Worm (Caenorhabditis elegans) whole organism, late embryonic: ENCODE data around the gene D1054.5.

Experiments
- C08G9.2 ChIP-seq: sonication (generic microtip); optimal IDR thresholded peaks from 2 replicates; lab custom pipeline; 2016; ENCODE audit warnings: mild to moderate bottlenecking, missing genetic modification characterization, moderate library complexity, missing compliant biosample characterization
- K02D7.2 ChIP-seq: sonication (generic microtip); optimal IDR thresholded peaks from 2 replicates; lab custom pipeline; 2017; ENCODE audit warnings: mild to moderate bottlenecking, missing genetic modification characterization, missing compliant biosample characterization
- K09A11.1 ChIP-seq: sonication (generic microtip); optimal IDR thresholded peaks from 2 replicates; lab custom pipeline; 2017; ENCODE audit warnings: antibody characterized with exemption, mild to moderate bottlenecking, missing genetic modification characterization, missing compliant biosample characterization; ENCODE audit not compliant: insufficient read depth
- T23F11.4 ChIP-seq: fragments of 200-800 bp; sonication (Bioruptor generic); optimal IDR thresholded peaks from 2 replicates; lab custom pipeline; 2018; ENCODE audit warnings: mild to moderate bottlenecking, missing genetic modification characterization, missing compliant biosample characterization
- Y22D7AL.16 ChIP-seq: sonication (generic microtip); optimal IDR thresholded peaks from 2 replicates; lab custom pipeline; 2016; ENCODE audit warnings: missing genetic modification characterization, missing compliant biosample characterization
- ahr-1 ChIP-seq: sonication (generic microtip); optimal IDR thresholded peaks from 2 replicates; lab custom pipeline; 2016; ENCODE audit warnings: missing genetic modification characterization, missing compliant biosample characterization
- ceh-14 ChIP-seq: sonication (generic microtip); optimal IDR thresholded peaks from 2 replicates; lab custom pipeline; 2016; ENCODE audit warnings: missing genotype, missing genetic modification characterization, missing compliant biosample characterization
- ceh-18 ChIP-seq: sonication (generic microtip); optimal IDR thresholded peaks from 2 replicates; lab custom pipeline; 2016; ENCODE audit warnings: missing genetic modification characterization, missing compliant biosample characterization
- ceh-19 ChIP-seq: fragments of 200-800 bp; sonication (Bioruptor generic); optimal IDR thresholded peaks from 2 replicates; lab custom pipeline; 2018; ENCODE audit warnings: mild to moderate bottlenecking, missing genetic modification characterization, missing compliant biosample characterization
- ceh-30 ChIP-seq: fragments of 150-350 bp; optimal IDR thresholded peaks from 2 replicates; lab custom pipeline; 2014; ENCODE audit warnings: missing biosample characterization, missing genetic modification characterization
- ceh-34 ChIP-seq: sonication (generic microtip); optimal IDR thresholded peaks from 2 replicates; lab custom pipeline; 2016; ENCODE audit warnings: mild to moderate bottlenecking, missing genetic modification characterization, missing compliant biosample characterization
- ceh-48 ChIP-seq: sonication (generic microtip); optimal IDR thresholded peaks from 2 replicates; lab custom pipeline; 2016; ENCODE audit warnings: missing genetic modification characterization, inconsistent platforms, missing compliant biosample characterization
- ceh-6 ChIP-seq: fragments of 200-800 bp; sonication (Bioruptor generic); optimal IDR thresholded peaks from 2 replicates; lab custom pipeline; 2018; ENCODE audit warnings: mild to moderate bottlenecking, missing genetic modification characterization, missing compliant biosample characterization
- ceh-9 ChIP-seq: sonication (generic microtip); optimal IDR thresholded peaks from 2 replicates; lab custom pipeline; 2016; ENCODE audit warnings: mild to moderate bottlenecking, missing genetic modification characterization, inconsistent platforms, missing compliant biosample characterization
- che-1 ChIP-seq: sonication (generic microtip); optimal IDR thresholded peaks from 2 replicates; lab custom pipeline; 2016; ENCODE audit warnings: mild to moderate bottlenecking, missing genetic modification characterization, missing compliant biosample characterization
- dmd-4 ChIP-seq: sonication (generic microtip); optimal IDR thresholded peaks from 2 replicates; lab custom pipeline; 2016; ENCODE audit warnings: borderline replicate concordance, missing genetic modification characterization, missing compliant biosample characterization
- dve-1 ChIP-seq: sonication (generic microtip); optimal IDR thresholded peaks from 2 replicates; lab custom pipeline; 2017; ENCODE audit warnings: antibody characterized with exemption, mild to moderate bottlenecking, missing genetic modification characterization, missing compliant biosample characterization
- elt-2 ChIP-seq: sonication (generic microtip); optimal IDR thresholded peaks from 2 replicates; lab custom pipeline; 2016; ENCODE audit warnings: missing genetic modification reagents, missing genetic modification characterization, missing compliant biosample characterization
- ets-4 ChIP-seq: sonication (generic microtip); optimal IDR thresholded peaks from 2 replicates; lab custom pipeline; 2016; ENCODE audit warnings: missing genetic modification characterization, missing compliant biosample characterization
- fax-1 ChIP-seq: sonication (generic microtip); optimal IDR thresholded peaks from 2 replicates; lab custom pipeline; 2016; ENCODE audit warnings: missing genotype, missing genetic modification characterization, missing compliant biosample characterization
- gmeb-2 ChIP-seq: sonication (generic microtip); optimal IDR thresholded peaks from 2 replicates; lab custom pipeline; 2016; ENCODE audit warnings: missing genetic modification characterization, inconsistent platforms, missing compliant biosample characterization
- hlh-13 ChIP-seq: fragments of 200-800 bp; sonication (Bioruptor generic); optimal IDR thresholded peaks from 2 replicates; lab custom pipeline; 2018; ENCODE audit warnings: mild to moderate bottlenecking, missing genetic modification characterization, missing compliant biosample characterization
- hlh-15 ChIP-seq: sonication (generic microtip); optimal IDR thresholded peaks from 2 replicates; lab custom pipeline; 2016; ENCODE audit warnings: missing genetic modification characterization, missing compliant biosample characterization
- hlh-30 ChIP-seq: sonication (generic microtip); optimal IDR thresholded peaks from 2 replicates; lab custom pipeline; 2017; ENCODE audit warnings: antibody characterized with exemption, missing genetic modification characterization, missing compliant biosample characterization; ENCODE audit not compliant: insufficient read depth
- hlh-8 ChIP-seq: sonication (generic microtip); optimal IDR thresholded peaks from 2 replicates; lab custom pipeline; 2016; ENCODE audit warnings: missing genotype, missing genetic modification characterization, missing compliant biosample characterization
- lim-6 ChIP-seq: sonication (generic microtip); optimal IDR thresholded peaks from 2 replicates; lab custom pipeline; 2016; ENCODE audit warnings: missing genetic modification characterization, missing compliant biosample characterization
- madf-2 ChIP-seq: sonication (generic microtip); optimal IDR thresholded peaks from 2 replicates; lab custom pipeline; 2017; ENCODE audit warnings: missing genetic modification characterization, missing compliant biosample characterization
- mec-3 ChIP-seq: sonication (generic microtip); optimal IDR thresholded peaks from 2 replicates; lab custom pipeline; 2016; ENCODE audit warnings: borderline replicate concordance, missing genetic modification characterization, missing compliant biosample characterization
- nhr-11 ChIP-seq: fragments of 150-350 bp; optimal IDR thresholded peaks from 2 replicates; lab custom pipeline; 2014; ENCODE audit warnings: missing biosample characterization, missing genetic modification characterization
- nhr-232 ChIP-seq: sonication (generic microtip); optimal IDR thresholded peaks from 2 replicates; lab custom pipeline; 2016; ENCODE audit warnings: missing genetic modification characterization, missing compliant biosample characterization
- npax-4 ChIP-seq: sonication (generic microtip); optimal IDR thresholded peaks from 2 replicates; lab custom pipeline; 2016; ENCODE audit warnings: missing genetic modification characterization, missing compliant biosample characterization
- pat-9 ChIP-seq: fragments of 200-800 bp; sonication (Bioruptor generic); optimal IDR thresholded peaks from 2 replicates; lab custom pipeline; 2018; ENCODE audit warnings: mild to moderate bottlenecking, missing genetic modification characterization, moderate library complexity, missing compliant biosample characterization
- pha-2 ChIP-seq: sonication (generic microtip); optimal IDR thresholded peaks from 2 replicates; lab custom pipeline; 2017; ENCODE audit warnings: mild to moderate bottlenecking, missing genetic modification characterization, missing compliant biosample characterization
- pha-4 ChIP-seq: fragments of 150-350 bp; optimal IDR thresholded peaks from 2 replicates; lab custom pipeline; 2018; ENCODE audit warnings: missing biosample characterization, missing genetic modification reagents, missing genetic modification characterization
- ref-2 ChIP-seq: sonication (generic microtip); optimal IDR thresholded peaks from 2 replicates; lab custom pipeline; 2016; ENCODE audit warnings: missing genetic modification characterization, missing compliant biosample characterization
- sox-2 ChIP-seq: fragments of 200-800 bp; sonication (Bioruptor generic); IDR thresholded peaks from 2 replicates; pipeline ENCODE4 v1.3.6; 2022; ENCODE audit warnings: missing genetic modification reagents, missing genetic modification characterization, missing compliant biosample characterization
- syd-9 ChIP-seq: sonication (generic microtip); optimal IDR thresholded peaks from 2 replicates; lab custom pipeline; 2016; ENCODE audit warnings: mild to moderate bottlenecking, missing genetic modification characterization, moderate library complexity, missing compliant biosample characterization
- tbx-7 ChIP-seq: sonication (generic microtip); optimal IDR thresholded peaks from 2 replicates; lab custom pipeline; 2016; ENCODE audit warnings: missing genotype, missing genetic modification characterization, missing compliant biosample characterization
- unc-3 ChIP-seq, 2 experiments: fragments of 200-800 bp in 1 of 2; sonication (Bioruptor generic) in 1 of 2; sonication (generic microtip) in 1 of 2; conservative IDR thresholded peaks in 1 of 2; optimal IDR thresholded peaks in 1 of 2; 2 replicates each; pipeline versions ENCODE4 v1.3.6 to Lab custom; 2016 to 2022; ENCODE audit warnings: missing compliant biosample characterization in 2 of 2, missing genetic modification characterization in 2 of 2, missing genetic modification reagents in 1 of 2
- unc-42 ChIP-seq: sonication (generic microtip); optimal IDR thresholded peaks from 2 replicates; lab custom pipeline; 2016; ENCODE audit warnings: missing genotype, missing genetic modification characterization, missing compliant biosample characterization
- unc-55 ChIP-seq: sonication (generic microtip); optimal IDR thresholded peaks from 2 replicates; lab custom pipeline; 2017; ENCODE audit warnings: missing biosample characterization, missing genetic modification reagents, missing genetic modification characterization
- unc-86 ChIP-seq: sonication (generic microtip); optimal IDR thresholded peaks from 2 replicates; lab custom pipeline; 2016; ENCODE audit warnings: missing genetic modification characterization, missing compliant biosample characterization
- zip-5 ChIP-seq: sonication (generic microtip); optimal IDR thresholded peaks from 2 replicates; lab custom pipeline; 2016; ENCODE audit warnings: missing genetic modification characterization, missing compliant biosample characterization
- ztf-16 ChIP-seq: sonication (generic microtip); optimal IDR thresholded peaks from 2 replicates; lab custom pipeline; 2017; ENCODE audit warnings: missing genetic modification characterization, missing compliant biosample characterization

The D1054.5 gene

DNA sequence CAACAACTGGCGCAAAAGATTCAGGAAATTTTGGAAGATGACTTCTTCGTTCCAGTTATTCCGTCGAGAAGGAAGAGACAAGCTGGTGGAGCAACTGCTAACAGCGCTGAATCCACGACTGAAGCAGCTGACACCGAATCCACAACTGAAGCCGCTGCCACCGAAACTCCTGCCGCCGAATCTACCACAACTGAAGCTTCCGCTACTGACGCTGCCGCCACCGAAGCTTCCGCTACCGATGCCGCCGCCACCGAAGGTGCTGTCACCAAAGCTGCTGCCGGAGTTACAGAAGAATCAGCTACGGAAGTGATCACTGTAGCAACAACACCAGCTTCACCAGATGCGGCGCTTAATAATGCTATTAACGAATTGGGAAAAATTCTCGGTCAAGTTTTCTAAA, 18.1 kb upstream of the D1054.5 start:
- TF ChIP-seq ceh-48 (tag; lab: Kevin White, UChicago) (no peak), hlh-8 (tag; lab: Kevin White, UChicago) (no peak), unc-42 (tag; lab: Kevin White, UChicago) (no peak), ceh-34 (tag; lab: Kevin White, UChicago) (no peak), ceh-30 (tag; lab: Kevin White, UChicago) (no peak), hlh-30 (tag; lab: Kevin White, UChicago) (no peak)
- TF ChIP-seq, all 69 proteins: peak for 0

ce11 chrV:10793498-10793897, 17.1 kb upstream of the D1054.5 start, which contains the start of gene ule-3:
TSS of gene ule-3 (plus strand) at chrV:10793798.
- TF ChIP-seq unc-3 (GFP tag; conservative IDR thresholded peaks at IDR 0.05; lab: Robert Waterston, UW) (no peak), unc-3 (tag; optimal IDR thresholded peaks at IDR 0.05; lab: Kevin White, UChicago) (no peak), npax-4 (tag; lab: Kevin White, UChicago) (no peak), tbx-7 (no peak), C08G9.2 (tag; lab: Kevin White, UChicago) (no peak), elt-2 (tag; lab: Kevin White, UChicago) (no peak), T23F11.4 (GFP tag; lab: Kevin White, UChicago) (no peak), ets-4 (tag; lab: Kevin White, UChicago) (no peak), unc-86 (tag; lab: Kevin White, UChicago) (no peak), ceh-9 (tag; lab: Kevin White, UChicago) (no peak), zip-5 (tag; lab: Kevin White, UChicago) (no peak), lim-6 (tag; lab: Kevin White, UChicago) (no peak), ztf-16 (no peak), pat-9 (tag; lab: Kevin White, UChicago) (no peak), sox-2 (GFP tag; lab: Robert Waterston, UW) (no peak), syd-9 (no peak), ceh-14 (tag; lab: Kevin White, UChicago) (no peak), dmd-4 (tag; lab: Kevin White, UChicago) (no peak), dve-1 (tag; lab: Kevin White, UChicago) (no peak), pha-4 (no peak), fax-1 (tag; lab: Kevin White, UChicago) (no peak)

DNA sequence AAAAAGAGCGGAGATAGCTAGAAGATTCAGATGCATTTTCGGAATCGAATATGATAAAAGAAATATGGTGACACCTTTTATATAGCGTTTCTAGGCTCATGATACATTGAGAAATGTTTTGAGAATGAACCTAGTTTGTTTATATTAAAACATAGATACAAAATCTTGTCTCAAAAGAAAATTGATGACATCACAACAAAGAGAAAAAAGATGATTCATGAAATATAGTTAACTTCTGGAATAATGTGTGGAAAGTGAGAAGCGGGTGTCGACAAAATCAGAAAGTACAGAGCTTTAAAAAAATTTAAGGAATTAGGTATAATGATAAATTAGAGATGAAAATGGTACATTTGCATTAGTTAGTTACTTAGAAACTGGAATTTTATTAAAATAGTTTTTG, 16.4 kb upstream of the D1054.5 start, which contains the start of gene D1054.10:
TSS of gene D1054.10 (minus strand) at position 101 of the 400 bp plus-strand sequence.
- TF ChIP-seq Y22D7AL.16 (tag; lab: Kevin White, UChicago) (no peak), ceh-19 (GFP tag; lab: Kevin White, UChicago) (no peak), npax-4 (tag; lab: Kevin White, UChicago) (no peak), hlh-30 (tag; lab: Kevin White, UChicago) (no peak), elt-2 (tag; lab: Kevin White, UChicago) (no peak), hlh-13 (no peak), K02D7.2 (tag; lab: Kevin White, UChicago) (no peak), dmd-4 (tag; lab: Kevin White, UChicago) (no peak), nhr-232 (tag; lab: Kevin White, UChicago) (no peak), syd-9 (no peak), madf-2 (tag; lab: Kevin White, UChicago) (no peak)
- TF ChIP-seq, all 69 proteins: peak for 0

- TF ChIP-seq ceh-18 (tag; lab: Kevin White, UChicago) (no peak), K09A11.1 (tag; lab: Kevin White, UChicago) (no peak), nhr-232 (tag; lab: Kevin White, UChicago) (no peak), ahr-1 (tag; lab: Kevin White, UChicago) (no peak), ztf-16 (no peak), ceh-34 (tag; lab: Kevin White, UChicago) (no peak), che-1 (tag; lab: Kevin White, UChicago) (no peak), nhr-11 (tag; lab: Kevin White, UChicago) (no peak), mec-3 (tag; lab: Kevin White, UChicago) (no peak), hlh-13 (no peak), syd-9 (no peak), ceh-19 (GFP tag; lab: Kevin White, UChicago) (no peak), pha-2 (tag; lab: Kevin White, UChicago) (no peak), unc-55 (no peak), hlh-15 (tag; lab: Kevin White, UChicago) (no peak), ref-2 (tag; lab: Kevin White, UChicago) (no peak), gmeb-2 (tag; lab: Kevin White, UChicago) (no peak), ceh-6 (GFP tag; lab: Kevin White, UChicago) (no peak), pha-4 (no peak)
Measured at ce11 chrV:10790921-10791320, 14.5 kb upstream of the D1054.5 start, which contains the start of gene D1054.9. TSS of gene D1054.9 (minus strand) at chrV:10791057.
